Fruit fly (Drosophila melanogaster) whole organism, embryonic: ENCODE data around the gene Vm34Ca.

ENCODE experiments used
- Adf1 ChIP-seq: fragments of 200-800 bp; sonication (Bioruptor generic); IDR thresholded peaks from 2 replicates; pipeline ENCODE4 v1.3.6; 2022; ENCODE audit warnings: missing biosample characterization, missing genetic modification characterization
- CG1024 ChIP-seq: fragments of 200-800 bp; sonication (Bioruptor generic); IDR thresholded peaks from 2 replicates; pipeline ENCODE4 v1.3.6; 2022; ENCODE audit warnings: missing biosample characterization, missing genetic modification characterization
- CG10462 ChIP-seq: fragments of 200-800 bp; sonication (Bioruptor generic); optimal IDR thresholded peaks from 2 replicates; lab custom pipeline; 2016; ENCODE audit warnings: missing biosample characterization, missing genetic modification characterization
- CG10543 ChIP-seq: fragments of 200-800 bp; sonication (Bioruptor generic); optimal IDR thresholded peaks from 3 replicates; lab custom pipeline; 2017; ENCODE audit warnings: missing biosample characterization, mild to moderate bottlenecking, missing genetic modification characterization, moderate library complexity
- CG11723 ChIP-seq: fragments of 200-800 bp; sonication (Bioruptor generic); optimal IDR thresholded peaks from 2 replicates; lab custom pipeline; 2017; ENCODE audit warnings: missing biosample characterization, mild to moderate bottlenecking, missing genetic modification characterization
- CG12219 ChIP-seq: fragments of 200-800 bp; sonication (Bioruptor generic); optimal IDR thresholded peaks from 3 replicates; lab custom pipeline; 2018; ENCODE audit warnings: missing biosample characterization, mild to moderate bottlenecking, missing genetic modification characterization
- CG13894 ChIP-seq: fragments of 200-800 bp; sonication (Bioruptor generic); optimal IDR thresholded peaks from 3 replicates; lab custom pipeline; 2018; ENCODE audit warnings: missing biosample characterization, mild to moderate bottlenecking, missing genetic modification characterization, moderate library complexity
- CG14441 ChIP-seq: fragments of 200-800 bp; sonication (Bioruptor generic); IDR thresholded peaks from 2 replicates; pipeline ENCODE4 v1.3.6; 2022; ENCODE audit warnings: missing biosample characterization, missing genetic modification characterization
- CG14667 ChIP-seq: fragments of 200-800 bp; sonication (Bioruptor generic); IDR thresholded peaks from 2 replicates; pipeline ENCODE4 v1.3.6; 2022; ENCODE audit warnings: missing biosample characterization, missing genetic modification characterization
- CG17612 ChIP-seq: fragments of 200-800 bp; sonication (Bioruptor generic); IDR thresholded peaks from 2 replicates; pipeline ENCODE4 v1.3.6; 2022; ENCODE audit warnings: missing biosample characterization, missing genetic modification characterization
- CG18599 ChIP-seq: fragments of 200-800 bp; sonication (Bioruptor generic); optimal IDR thresholded peaks from 3 replicates; lab custom pipeline; 2017; ENCODE audit warnings: missing biosample characterization, missing genetic modification characterization, mild to moderate bottlenecking, moderate library complexity, missing genetic modification reagents
- CG32532 ChIP-seq: fragments of 200-800 bp; sonication (Bioruptor generic); IDR thresholded peaks from 2 replicates; pipeline ENCODE4 v1.3.6; 2022; ENCODE audit warnings: missing biosample characterization, missing genetic modification characterization
- CG32767 ChIP-seq: fragments of 200-800 bp; sonication (Bioruptor generic); IDR thresholded peaks from 2 replicates; pipeline ENCODE4 v1.3.6; 2022; ENCODE audit warnings: missing biosample characterization, missing genetic modification characterization
- CG3995 ChIP-seq: fragments of 200-800 bp; sonication (Bioruptor generic); optimal IDR thresholded peaks from 3 replicates; lab custom pipeline; 2016; ENCODE audit warnings: missing biosample characterization, missing genetic modification characterization
- CG4617 ChIP-seq: fragments of 200-800 bp; sonication (Bioruptor generic); optimal IDR thresholded peaks from 3 replicates; lab custom pipeline; 2016; ENCODE audit warnings: missing biosample characterization, missing genetic modification characterization, borderline replicate concordance
- CG4730 ChIP-seq: fragments of 200-800 bp; sonication (Bioruptor generic); IDR thresholded peaks from 2 replicates; pipeline ENCODE4 v1.3.6; 2022; ENCODE audit warnings: missing biosample characterization, missing genetic modification characterization
- CG7928 ChIP-seq: fragments of 200-800 bp; sonication (Bioruptor generic); optimal IDR thresholded peaks from 2 replicates; lab custom pipeline; 2017; ENCODE audit warnings: missing biosample characterization, mild to moderate bottlenecking, missing genetic modification characterization
- CG8281 ChIP-seq: fragments of 200-800 bp; sonication (Bioruptor generic); optimal IDR thresholded peaks from 2 replicates; lab custom pipeline; 2018; ENCODE audit warnings: missing biosample characterization, mild to moderate bottlenecking, missing genetic modification characterization, moderate library complexity
- CG8765 ChIP-seq: fragments of 200-800 bp; sonication (Bioruptor generic); IDR thresholded peaks from 2 replicates; pipeline ENCODE4 v1.3.6; 2022; ENCODE audit warnings: missing biosample characterization, missing genetic modification characterization
- CG9817 ChIP-seq: fragments of 200-800 bp; sonication (Bioruptor generic); optimal IDR thresholded peaks from 2 replicates; lab custom pipeline; 2018; ENCODE audit warnings: missing biosample characterization, mild to moderate bottlenecking, missing genetic modification characterization, moderate library complexity
- E2f1 ChIP-seq: fragments of 200-800 bp; sonication (Bioruptor generic); IDR thresholded peaks from 2 replicates; pipeline ENCODE4 v1.3.6; 2022; ENCODE audit warnings: missing biosample characterization, missing genetic modification characterization
- H15 ChIP-seq: fragments of 200-800 bp; sonication (Bioruptor generic); IDR thresholded peaks from 3 replicates; pipeline ENCODE4 v1.3.6; 2022; ENCODE audit warnings: missing biosample characterization, missing genetic modification characterization
- HLH4C ChIP-seq: fragments of 200-800 bp; sonication (Bioruptor generic); IDR thresholded peaks from 3 replicates; pipeline ENCODE4 v1.3.6; 2022; ENCODE audit warnings: missing biosample characterization, missing genetic modification characterization; ENCODE audit not compliant: partially characterized antibody
- HmgZ ChIP-seq: fragments of 200-800 bp; sonication (Bioruptor generic); optimal IDR thresholded peaks from 2 replicates; lab custom pipeline; 2018; ENCODE audit warnings: missing biosample characterization, mild to moderate bottlenecking, missing genetic modification characterization
- Lhr ChIP-seq: fragments of 200-800 bp; sonication (Bioruptor generic); optimal IDR thresholded peaks from 3 replicates; lab custom pipeline; 2017; ENCODE audit warnings: mild to moderate bottlenecking, missing biosample characterization, missing genetic modification reagents, missing genetic modification characterization
- Oli ChIP-seq: fragments of 200-800 bp; sonication (Bioruptor generic); optimal IDR thresholded peaks from 2 replicates; lab custom pipeline; 2018; ENCODE audit warnings: missing biosample characterization, mild to moderate bottlenecking, missing genetic modification characterization, moderate library complexity
- Tbp ChIP-seq: fragments of >200 bp; optimal IDR thresholded peaks from 2 replicates; lab custom pipeline; 2018; ENCODE audit warnings: missing biosample characterization, missing genetic modification characterization
- ab ChIP-seq: fragments of 200-800 bp; sonication (Bioruptor generic); optimal IDR thresholded peaks from 2 replicates; lab custom pipeline; 2016; ENCODE audit warnings: missing biosample characterization, missing genetic modification characterization
- al ChIP-seq: fragments of 200-800 bp; sonication (Bioruptor generic); IDR thresholded peaks from 2 replicates; pipeline ENCODE4 v1.3.6; 2022; ENCODE audit warnings: missing biosample characterization, missing genetic modification characterization
- croc ChIP-seq: fragments of 200-800 bp; sonication (Bioruptor generic); conservative IDR thresholded peaks from 3 replicates; pipeline ENCODE4 v1.3.6; 2022; ENCODE audit warnings: missing biosample characterization, missing genetic modification characterization
- da ChIP-seq: fragments of 200-800 bp; sonication (Bioruptor generic); optimal IDR thresholded peaks from 2 replicates; lab custom pipeline; 2016; ENCODE audit warnings: missing biosample characterization, missing genetic modification characterization
- eve ChIP-seq, 2 experiments: fragments of >200 bp; optimal IDR thresholded peaks; 2 replicates each; lab custom pipeline; 2017; ENCODE audit warnings: missing biosample characterization in 2 of 2, missing genetic modification characterization in 2 of 2
- fd96Cb ChIP-seq: fragments of 200-800 bp; sonication (Bioruptor generic); optimal IDR thresholded peaks from 2 replicates; lab custom pipeline; 2018; ENCODE audit warnings: missing biosample characterization, mild to moderate bottlenecking, missing genetic modification characterization, moderate library complexity
- gce ChIP-seq: fragments of 200-800 bp; sonication (Bioruptor generic); IDR thresholded peaks from 3 replicates; pipeline ENCODE4 v1.3.6; 2022; ENCODE audit warnings: missing biosample characterization, missing genetic modification characterization
- gro ChIP-seq: fragments of 200-800 bp; sonication (Bioruptor generic); optimal IDR thresholded peaks from 2 replicates; lab custom pipeline; 2016; ENCODE audit warnings: missing biosample characterization, missing genetic modification characterization
- gsb-n ChIP-seq: fragments of 200-800 bp; sonication (Bioruptor generic); optimal IDR thresholded peaks from 3 replicates; lab custom pipeline; 2018; ENCODE audit warnings: missing biosample characterization, mild to moderate bottlenecking, missing genetic modification characterization
- hkb ChIP-seq, 2 experiments: fragments of 200-800 bp in 1 of 2; fragments of >200 bp in 1 of 2; sonication (Bioruptor generic) in 1 of 2; IDR thresholded peaks in 1 of 2; optimal IDR thresholded peaks in 1 of 2; 2 replicates each; pipeline versions ENCODE4 v1.3.6 to Lab custom; 2017 to 2022; ENCODE audit warnings: missing biosample characterization in 1 of 2, missing genetic modification characterization in 1 of 2
- nau ChIP-seq: fragments of 200-800 bp; sonication (Bioruptor generic); optimal IDR thresholded peaks from 3 replicates; lab custom pipeline; 2017; ENCODE audit warnings: missing biosample characterization, mild to moderate bottlenecking, missing genetic modification characterization, missing genetic modification reagents
- nmo ChIP-seq: fragments of 200-800 bp; sonication (Bioruptor generic); optimal IDR thresholded peaks from 2 replicates; lab custom pipeline; 2018; ENCODE audit warnings: missing biosample characterization, mild to moderate bottlenecking, missing genetic modification characterization, moderate library complexity
- onecut ChIP-seq: fragments of 200-800 bp; sonication (Bioruptor generic); IDR thresholded peaks from 2 replicates; pipeline ENCODE4 v1.3.6; 2022; ENCODE audit warnings: missing biosample characterization, missing genetic modification characterization
- pan ChIP-seq, 4 experiments: fragments of >200 bp in 3 of 4; fragments of 200-800 bp in 1 of 4; sonication (Bioruptor generic) in 1 of 4; optimal IDR thresholded peaks in 3 of 4; IDR thresholded peaks in 1 of 4; 2 replicates each; pipeline versions ENCODE4 v1.3.6 to Lab custom; 2017 to 2022; ENCODE audit warnings: missing biosample characterization in 2 of 4, missing genetic modification characterization in 2 of 4, mixed read lengths in 1 of 4
- pho ChIP-seq: fragments of 200-800 bp; sonication (Bioruptor generic); optimal IDR thresholded peaks from 2 replicates; lab custom pipeline; 2016; ENCODE audit warnings: missing biosample characterization, missing genetic modification characterization
- so ChIP-seq: fragments of 200-800 bp; sonication (Bioruptor generic); IDR thresholded peaks from 3 replicates; pipeline ENCODE4 v1.3.6; 2022; ENCODE audit warnings: missing biosample characterization, missing genetic modification characterization
- sqz ChIP-seq: fragments of 200-800 bp; sonication (Bioruptor generic); optimal IDR thresholded peaks from 3 replicates; lab custom pipeline; 2018; ENCODE audit warnings: missing biosample characterization, mild to moderate bottlenecking, missing genetic modification characterization
- stc ChIP-seq: fragments of 200-800 bp; sonication (Bioruptor generic); IDR thresholded peaks from 2 replicates; pipeline ENCODE4 v1.3.6; 2022; ENCODE audit warnings: missing biosample characterization, missing genetic modification characterization
- trem ChIP-seq: fragments of 200-800 bp; optimal IDR thresholded peaks from 3 replicates; lab custom pipeline; 2019; ENCODE audit warnings: missing biosample characterization, mild to moderate bottlenecking, missing genetic modification characterization, moderate library complexity
- twi ChIP-seq: fragments of 200-800 bp; optimal IDR thresholded peaks from 2 replicates; lab custom pipeline; 2019; ENCODE audit warnings: missing biosample characterization, mild to moderate bottlenecking, missing genetic modification characterization, moderate library complexity
- vfl ChIP-seq: fragments of 200-800 bp; sonication (Bioruptor generic); optimal IDR thresholded peaks from 2 replicates; lab custom pipeline; 2016; ENCODE audit warnings: missing biosample characterization, missing genetic modification characterization
- zfh1 ChIP-seq: fragments of 200-800 bp; sonication (Bioruptor generic); IDR thresholded peaks from 3 replicates; pipeline ENCODE4 v1.3.6; 2022; ENCODE audit warnings: missing biosample characterization, missing genetic modification characterization

The Vm34Ca gene

DNA sequence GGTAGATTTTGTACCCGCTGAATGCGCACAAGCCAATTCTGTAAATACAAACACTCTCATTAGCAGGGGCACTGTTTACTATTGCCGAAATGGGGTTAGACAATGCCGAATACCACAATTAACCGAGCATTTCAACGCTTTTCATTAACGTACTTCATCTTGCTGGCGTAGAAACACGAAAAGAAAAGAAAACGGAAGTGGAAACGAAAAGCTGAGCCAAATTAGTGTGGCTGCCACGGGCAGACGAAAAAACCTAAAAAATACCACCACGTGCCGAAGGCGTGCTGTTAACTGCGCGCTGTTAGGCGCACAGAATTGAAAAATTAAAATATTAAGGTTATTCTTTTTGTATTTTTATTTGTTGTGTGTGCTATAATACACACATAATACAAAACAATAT, 16.5 kb downstream of the Vm34Ca start, which contains the start of gene RpL24 (continued):
- peak; percentile 86 for TF ChIP-seq nmo (GFP tag; lab: Kevin White, UChicago)
- TF ChIP-seq CG4730, result no peak
- TF ChIP-seq CG1024 (GFP tag; lab: Robert Waterston, UW), result peak; percentile 77
- peak; percentile 79 for TF ChIP-seq CG3995 (GFP tag; lab: Kevin White, UChicago)
- TF ChIP-seq CG18599 (GFP tag; lab: Kevin White, UChicago), result peak; percentile 95
- peak; percentile 88 for TF ChIP-seq gsb-n (tag; lab: Kevin White, UChicago)
- TF ChIP-seq eve (GFP tag; optimal IDR thresholded peaks at IDR 0.05; lab: Kevin White, UChicago), result no peak
- TF ChIP-seq CG14667 (GFP tag; lab: Robert Waterston, UW), result peak; percentile 24; the same call in 1 of the 2 replicates
- no peak for TF ChIP-seq HLH4C (GFP tag; lab: Robert Waterston, UW)
- TF ChIP-seq gro, result peak; percentile 94
- peak; percentile 73 for TF ChIP-seq twi
- peak; percentile 40 for TF ChIP-seq ab (GFP tag; lab: Kevin White, UChicago)
- TF ChIP-seq Oli (tag; lab: Kevin White, UChicago), result peak; percentile 71
- no peak for TF ChIP-seq nau (GFP tag; lab: Kevin White, UChicago)

DNA sequence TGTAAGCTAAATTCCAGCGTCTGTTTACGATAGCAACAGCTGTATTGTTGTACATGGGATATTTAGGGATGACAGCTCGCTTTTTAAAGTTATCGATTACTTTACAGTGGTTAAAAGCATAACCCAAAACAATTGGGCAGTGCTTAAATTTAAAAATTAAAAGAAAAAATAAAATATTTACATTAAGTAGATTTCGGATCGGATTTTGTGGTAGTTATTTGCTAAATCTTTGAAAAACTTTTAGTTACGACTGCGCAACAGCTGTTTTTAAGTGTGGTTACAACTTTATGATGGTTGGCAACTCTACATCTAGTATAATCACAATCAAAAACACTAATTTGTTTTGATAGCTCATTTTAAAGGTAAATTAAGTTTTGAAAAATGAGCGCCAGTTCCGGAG, 24.2 kb downstream of the Vm34Ca start, which contains the start of the genes Ing5 and CG7099:
Gene Ing5 (minus strand): TSS at position 58 of the 400 bp plus-strand sequence.
Gene CG7099 (plus strand): TSS at position 317 of the 400 bp plus-strand sequence.
- TF ChIP-seq CG8281 (peak; percentile 85), CG12219 (GFP tag; lab: Kevin White, UChicago) (peak; percentile 85), CG14441 (GFP tag; lab: Robert Waterston, UW) (peak; percentile 98), HmgZ (tag; lab: Kevin White, UChicago) (peak; percentile 97), nmo (GFP tag; lab: Kevin White, UChicago) (peak; percentile 98), CG10543 (peak; percentile 92), CG7928 (GFP tag; lab: Kevin White, UChicago) (peak; percentile 77), twi (peak; percentile 93), pan (optimal IDR thresholded peaks at IDR 0.05; lab: Kevin White, UChicago) (no peak), pan (GFP tag; optimal IDR thresholded peaks at IDR 0.05 in 1 of 2, IDR thresholded peaks at IDR 0.05 in 1 of 2) (peak in 1 of 2 experiments; percentile 97), CG11723 (peak; percentile 89), so (GFP tag; lab: Robert Waterston, UW) (peak; percentile 94), gce (GFP tag; lab: Robert Waterston, UW) (peak; percentile 90), pho (GFP tag; lab: Kevin White, UChicago) (peak; percentile 93), zfh1 (GFP tag; lab: Robert Waterston, UW) (peak; percentile 97), Lhr (peak; percentile 88), croc (GFP tag; lab: Robert Waterston, UW) (peak; percentile 94), onecut (GFP tag; lab: Robert Waterston, UW) (peak; percentile 85), CG32532 (peak; percentile 98), CG13894 (peak; percentile 96), CG17612 (peak; percentile 86), Adf1 (GFP tag; lab: Robert Waterston, UW) (peak; percentile 72), CG18599 (GFP tag; lab: Kevin White, UChicago) (peak; percentile 96), CG4617 (peak; percentile 97), CG10462 (GFP tag; lab: Kevin White, UChicago) (peak; percentile 95), stc (GFP tag; lab: Robert Waterston, UW) (peak; percentile 94), da (GFP tag; lab: Kevin White, UChicago) (peak; percentile 83), CG9817 (tag; lab: Kevin White, UChicago) (peak; percentile 97), vfl (GFP tag; lab: Kevin White, UChicago) (peak; percentile 94), CG32767 (GFP tag; lab: Robert Waterston, UW) (peak; percentile 95), H15 (peak; percentile 97), E2f1 (GFP tag; lab: Robert Waterston, UW) (peak; percentile 96), Tbp (GFP tag; lab: Kevin White, UChicago) (no peak), CG8765 (GFP tag; lab: Robert Waterston, UW) (peak; percentile 96), al (GFP tag; lab: Robert Waterston, UW) (peak; percentile 97), sqz (GFP tag; lab: Kevin White, UChicago) (no peak), fd96Cb (tag; lab: Kevin White, UChicago) (peak; percentile 96), trem (tag; lab: Kevin White, UChicago) (peak; percentile 95), hkb (optimal IDR thresholded peaks at IDR 0.05; lab: Kevin White, UChicago) (no peak), hkb (GFP tag; IDR thresholded peaks at IDR 0.05; lab: Robert Waterston, UW) (peak; percentile 95)
